Fruit fly (Drosophila melanogaster): Measurements from ENCODE around the gene Polr3D.
A peak's percentile ranks its signal among the peaks of the same experiment; 100 is the strongest.

The Polr3D gene

DNA sequence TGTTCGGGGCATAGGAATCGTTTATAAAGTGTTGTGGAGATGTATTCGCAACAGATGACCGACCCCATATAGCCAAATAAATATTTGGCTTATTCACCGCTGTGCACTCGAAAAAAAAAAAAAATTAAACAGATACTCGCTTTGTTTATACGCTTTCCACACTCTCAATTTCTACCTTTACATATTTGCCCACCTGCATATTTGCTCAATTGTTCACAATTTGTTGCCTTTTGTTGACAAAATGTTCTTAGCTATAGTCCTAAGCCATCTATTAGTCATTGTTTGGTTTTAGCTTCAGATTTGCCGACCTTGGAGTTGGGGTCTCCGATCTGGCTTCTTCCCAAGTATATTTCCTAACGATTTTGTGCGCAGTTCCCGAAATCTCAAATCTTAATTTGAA lies 33.6 kb upstream of the Polr3D start (continued):
- peak; percentile 45 for TF ChIP-seq tai (GFP tag; optimal IDR thresholded peaks at IDR 0.05)
- TF ChIP-seq woc (GFP tag; optimal IDR thresholded peaks at IDR 0.05) = no peak

DNA sequence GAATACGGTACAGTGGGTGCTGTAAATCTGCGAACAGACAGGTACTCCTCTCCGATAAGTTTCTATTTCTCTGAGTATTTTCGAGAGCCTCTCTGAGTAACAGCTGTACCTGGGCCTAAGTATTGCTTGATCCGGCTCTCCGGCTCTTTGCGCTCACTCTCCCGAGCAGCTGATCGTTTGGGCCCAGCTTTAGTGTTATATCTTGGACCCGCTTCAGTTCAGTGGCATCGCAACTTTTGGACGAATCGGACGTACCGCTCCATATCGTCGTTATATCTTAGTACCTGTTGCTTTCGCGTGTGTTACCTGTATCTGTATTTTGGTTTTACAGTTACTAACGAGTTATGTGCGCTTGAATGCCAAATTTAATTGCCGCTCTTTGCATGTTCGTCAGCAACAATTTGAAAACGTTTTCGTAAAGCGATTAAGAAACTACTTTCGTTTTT lies 29.8 kb upstream of the Polr3D start, which contains the start of gene geko:
Gene geko, plus strand, starts transcription at position 219 of the 446 bp plus-strand sequence.
- TF ChIP-seq N (GFP tag; optimal IDR thresholded peaks at IDR 0.05) (no peak), fru (GFP tag; optimal IDR thresholded peaks at IDR 0.05) (peak; percentile 10), Mio (GFP tag; optimal IDR thresholded peaks at IDR 0.05) (no peak), jim (GFP tag; optimal IDR thresholded peaks at IDR 0.05) (no peak), psq (GFP tag; optimal IDR thresholded peaks at IDR 0.05) (no peak), dl (GFP tag; optimal IDR thresholded peaks at IDR 0.05; ENCODE audit: insufficient read depth in 1 of 2, partially characterized antibody in 2 of 2) (peak; percentile 14 to 63), CrebA (GFP tag; optimal IDR thresholded peaks at IDR 0.05; ENCODE audit: borderline replicate concordance) (peak; percentile 38), Hnf4 (GFP tag; optimal IDR thresholded peaks at IDR 0.05) (peak; percentile 10), Sp1 (GFP tag; optimal IDR thresholded peaks at IDR 0.05) (no peak), Hr83 (GFP tag; optimal IDR thresholded peaks at IDR 0.05; ENCODE audit: poor library complexity, severe bottlenecking) (no peak), Dif (GFP tag; optimal IDR thresholded peaks at IDR 0.05; ENCODE audit: partially characterized antibody) (peak; percentile 83), Vsx2 (GFP tag; optimal IDR thresholded peaks at IDR 0.05; ENCODE audit: partially characterized antibody) (no peak), tai (GFP tag; optimal IDR thresholded peaks at IDR 0.05) (peak; percentile 54), woc (GFP tag; optimal IDR thresholded peaks at IDR 0.05) (no peak), brk (GFP tag; optimal IDR thresholded peaks at IDR 0.05) (no peak), sage (GFP tag; optimal IDR thresholded peaks at IDR 0.05) (no peak)

DNA sequence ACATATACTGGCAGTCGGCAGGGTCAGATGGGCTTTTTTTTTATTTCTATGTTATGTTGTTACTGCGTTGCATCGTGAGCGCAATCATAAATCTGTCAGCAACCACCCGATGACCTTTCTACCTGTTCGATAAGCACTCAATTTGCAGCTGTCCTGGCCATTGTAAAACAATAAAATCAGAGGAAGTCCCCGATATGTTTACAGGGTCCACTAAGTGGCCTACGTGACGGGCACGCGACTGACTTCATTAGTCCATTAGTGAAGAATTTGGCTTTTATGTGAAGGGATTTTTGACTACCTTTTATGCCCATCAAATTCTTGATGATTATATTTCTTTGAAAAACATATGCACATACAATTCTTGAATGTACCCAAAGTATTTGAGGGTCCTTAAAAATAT lies 28.9 kb upstream of the Polr3D start:
- TF ChIP-seq sage (GFP tag; optimal IDR thresholded peaks at IDR 0.05) (no peak), Sp1 (GFP tag; optimal IDR thresholded peaks at IDR 0.05) (no peak), foxo (GFP tag; optimal IDR thresholded peaks at IDR 0.05) (no peak)

DNA sequence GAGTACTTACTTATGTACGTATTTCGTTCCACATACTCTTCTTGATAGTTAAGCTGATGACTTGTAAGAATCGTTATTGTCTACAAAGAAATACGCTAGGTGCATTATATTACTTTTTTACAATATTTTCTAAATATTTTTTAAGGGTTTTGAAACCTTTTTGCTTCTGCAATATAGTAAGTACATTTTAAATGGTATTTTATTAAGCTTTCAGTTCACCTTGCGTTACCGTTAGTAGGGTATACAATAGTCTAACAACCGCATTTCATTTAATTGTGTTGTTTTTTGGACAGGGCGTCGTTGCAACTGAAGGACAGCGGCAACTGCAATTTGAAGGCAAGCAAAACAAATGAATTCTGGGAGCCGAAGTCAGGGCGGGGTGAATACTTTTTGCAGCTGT lies 27.8 kb upstream of the Polr3D start:
- TF ChIP-seq rgr (GFP tag; optimal IDR thresholded peaks at IDR 0.05) (peak; percentile 23), h (GFP tag; optimal IDR thresholded peaks at IDR 0.05) (peak; percentile 46), psq (GFP tag; optimal IDR thresholded peaks at IDR 0.05) (peak; percentile 41), fru (GFP tag; optimal IDR thresholded peaks at IDR 0.05) (peak; percentile 8), br (GFP tag; optimal IDR thresholded peaks at IDR 0.05) (no peak), pan (optimal IDR thresholded peaks at IDR 0.05) (no peak), woc (GFP tag; optimal IDR thresholded peaks at IDR 0.05) (peak; percentile 63), Sp1 (GFP tag; optimal IDR thresholded peaks at IDR 0.05) (peak; percentile 33), Hr78 (GFP tag; optimal IDR thresholded peaks at IDR 0.05) (no peak), HLH106 (tag; optimal IDR thresholded peaks at IDR 0.05) (peak; percentile 39), jim (GFP tag; optimal IDR thresholded peaks at IDR 0.05) (no peak), OdsH (GFP tag; optimal IDR thresholded peaks at IDR 0.05) (peak; percentile 27)

DNA sequence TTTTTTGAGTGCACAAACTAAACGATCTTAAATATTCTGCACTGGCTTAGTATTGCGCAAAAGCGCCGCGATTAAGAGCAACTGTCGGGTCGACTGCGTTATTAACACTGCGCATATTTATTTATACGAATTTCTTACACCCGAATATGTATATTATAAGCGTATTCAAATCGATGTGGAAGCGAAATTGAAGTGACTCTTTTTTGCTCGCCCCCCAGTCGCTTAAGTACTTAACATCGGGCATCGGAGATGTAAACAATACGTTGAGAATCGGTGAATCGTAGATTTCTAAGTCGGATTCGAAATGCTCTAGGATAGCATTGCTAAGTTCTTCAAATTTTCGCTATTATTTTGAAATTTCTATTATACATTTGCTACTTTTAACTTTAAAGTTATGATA lies 23.2 kb upstream of the Polr3D start, which contains the start of gene Cyp312a1:
Gene Cyp312a1, minus strand, starts transcription at position 101 of the 400 bp plus-strand sequence.
- TF ChIP-seq Abd-B (GFP tag; optimal IDR thresholded peaks at IDR 0.05) = no peak

dm6 chr3L:18124138-18124537 lies 14.8 kb upstream of the Polr3D start:
- TF ChIP-seq CG32264 (GFP tag; optimal IDR thresholded peaks at IDR 0.05) (no peak), Abd-B (GFP tag; optimal IDR thresholded peaks at IDR 0.05) (no peak), Myc (optimal IDR thresholded peaks at IDR 0.05) (no peak), OdsH (GFP tag; optimal IDR thresholded peaks at IDR 0.05) (no peak), foxo (GFP tag; optimal IDR thresholded peaks at IDR 0.05) (no peak), Dfd (GFP tag; optimal IDR thresholded peaks at IDR 0.05) (peak; percentile 90)

dm6 chr3L:18121889-18122288 lies 12.5 kb upstream of the Polr3D start, which contains the start of gene CG42853:
CG42853 (minus strand) TSS chr3L:18121989.
- TF ChIP-seq Abd-B (GFP tag; optimal IDR thresholded peaks at IDR 0.05) (no peak), Dfd (GFP tag; optimal IDR thresholded peaks at IDR 0.05) (no peak), sv (GFP tag; optimal IDR thresholded peaks at IDR 0.05) (no peak), HLH106 (tag; optimal IDR thresholded peaks at IDR 0.05) (no peak), jim (GFP tag; optimal IDR thresholded peaks at IDR 0.05) (no peak), ey (GFP tag; optimal IDR thresholded peaks at IDR 0.05) (no peak), CG32264 (GFP tag; optimal IDR thresholded peaks at IDR 0.05) (no peak)

All from whole organism, wandering third instar larva.